Fruit fly (Drosophila melanogaster) Kc167 (cell line): Measurements from ENCODE around the gene CG32191.

Experiments
- Myc ChIP-seq: fragments of >200 bp; optimal IDR thresholded peaks from 2 replicates; lab custom pipeline; 2017; ENCODE audit warnings: missing external identifiers
- Sin3A ChIP-seq: fragments of >200 bp; optimal IDR thresholded peaks from 2 replicates; lab custom pipeline; 2018; ENCODE audit warnings: missing external identifiers
- h ChIP-seq: fragments of >200 bp; optimal IDR thresholded peaks from 3 replicates; lab custom pipeline; 2018; ENCODE audit warnings: missing external identifiers
- insv ChIP-seq: fragments of >200 bp; optimal IDR thresholded peaks from 3 replicates; lab custom pipeline; 2018; ENCODE audit warnings: missing external identifiers
- psq ChIP-seq: fragments of >200 bp; optimal IDR thresholded peaks from 2 replicates; lab custom pipeline; 2017; ENCODE audit warnings: missing external identifiers
- ttk ChIP-seq: sonication (Bioruptor generic); optimal IDR thresholded peaks from 2 replicates; lab custom pipeline; 2017; ENCODE audit warnings: missing external identifiers

Gene CG32191

DNA sequence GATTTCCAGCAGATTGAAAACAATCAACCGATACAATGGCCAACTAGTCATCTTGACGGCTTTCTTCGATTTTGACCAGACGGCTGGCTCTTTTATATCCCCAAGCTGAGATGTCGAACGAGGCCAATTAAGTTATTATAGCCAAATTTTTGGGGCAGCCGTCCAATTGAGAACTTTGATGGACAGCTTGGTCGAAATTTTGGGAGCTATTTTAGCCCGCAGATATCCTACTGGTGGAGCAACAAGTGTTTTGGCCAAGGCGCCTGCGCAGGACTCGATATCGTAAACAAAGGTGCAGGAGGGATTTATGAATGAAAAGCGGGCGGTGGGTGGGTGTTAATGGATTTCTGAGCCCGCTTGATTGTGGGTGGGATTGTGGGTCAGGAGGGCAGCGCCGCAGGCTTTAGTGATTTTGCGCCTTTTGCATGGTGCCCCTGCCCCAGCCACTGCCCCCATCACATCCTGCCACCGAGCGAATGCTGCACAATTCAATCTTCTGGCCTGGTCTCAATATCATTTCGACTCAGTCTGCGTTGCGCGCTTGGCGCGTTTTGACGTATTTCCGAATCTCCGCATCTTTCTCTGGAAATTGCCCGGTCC lies 13.9 kb upstream of the CG32191 start, which contains the start of the genes Ir75c and Grd:
TSS of gene Ir75c (minus strand) at position 51 of the 600 bp plus-strand sequence.
TSS of gene Grd (plus strand) at position 550 of the 600 bp plus-strand sequence.
- TF ChIP-seq Myc (no peak), h (no peak), ttk (lab: Kevin White, UChicago) (no peak), psq (lab: Kevin White, UChicago) (no peak), Sin3A (no peak)

DNA sequence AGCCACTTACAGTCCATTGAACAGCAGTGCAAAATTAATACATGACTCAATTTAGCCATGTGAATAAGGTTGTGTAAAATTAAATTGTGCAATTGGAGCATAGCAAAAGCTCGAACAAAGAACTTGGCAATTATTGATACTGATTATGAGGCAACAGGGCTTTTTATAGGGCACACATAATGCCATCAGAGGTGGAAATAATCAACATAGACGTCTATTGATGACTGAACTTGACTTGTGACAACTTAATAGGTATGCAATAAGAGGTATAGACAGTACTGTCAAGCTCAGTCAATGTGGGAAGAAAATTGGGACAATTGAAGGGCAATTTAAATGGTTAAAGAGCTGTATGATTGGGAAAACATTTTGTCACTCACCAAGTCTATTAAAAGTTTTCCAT lies 11.1 kb upstream of the CG32191 start, which contains the start of gene Ir75b:
TSS of gene Ir75b (minus strand) at position 101 of the 400 bp plus-strand sequence.
- TF ChIP-seq Sin3A (no peak), h (no peak), psq (lab: Kevin White, UChicago) (no peak), Myc (no peak), insv (lab: Kevin White, UChicago) (no peak), ttk (lab: Kevin White, UChicago) (no peak)

dm6 chr3L:17817821-17818220 lies 8.9 kb upstream of the CG32191 start, which contains the start of gene Ir75a:
TSS of gene Ir75a (minus strand) at chr3L:17817921.
- TF ChIP-seq Myc: no peak
- no peak for TF ChIP-seq ttk (lab: Kevin White, UChicago)
- no peak for TF ChIP-seq Sin3A
- TF ChIP-seq psq (lab: Kevin White, UChicago): no peak

DNA sequence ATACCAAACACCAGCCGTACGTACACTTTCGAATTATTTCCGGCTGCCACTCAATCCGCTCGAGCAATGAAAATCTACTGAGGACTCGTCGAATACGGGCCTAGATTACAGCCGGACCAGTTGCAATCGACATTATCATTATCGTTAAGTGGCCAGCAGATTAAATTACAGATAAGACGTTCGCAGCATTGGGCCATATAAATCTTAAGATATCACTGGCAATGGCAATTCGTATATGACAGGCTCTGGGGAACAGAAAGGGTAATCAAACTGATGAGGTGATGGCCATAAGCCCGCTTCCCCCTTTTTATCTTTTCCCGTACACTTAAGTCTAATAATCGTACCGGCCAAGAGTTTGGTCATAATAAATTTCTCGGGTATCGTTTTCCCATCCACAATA lies 5.1 kb upstream of the CG32191 start, which contains the start of gene Cln3:
TSS of gene Cln3 (minus strand) at position 84 of the 400 bp plus-strand sequence.
- TF ChIP-seq ttk (lab: Kevin White, UChicago) (no peak), insv (lab: Kevin White, UChicago) (no peak), psq (lab: Kevin White, UChicago) (no peak), Myc (no peak), h (no peak), Sin3A (no peak)

DNA sequence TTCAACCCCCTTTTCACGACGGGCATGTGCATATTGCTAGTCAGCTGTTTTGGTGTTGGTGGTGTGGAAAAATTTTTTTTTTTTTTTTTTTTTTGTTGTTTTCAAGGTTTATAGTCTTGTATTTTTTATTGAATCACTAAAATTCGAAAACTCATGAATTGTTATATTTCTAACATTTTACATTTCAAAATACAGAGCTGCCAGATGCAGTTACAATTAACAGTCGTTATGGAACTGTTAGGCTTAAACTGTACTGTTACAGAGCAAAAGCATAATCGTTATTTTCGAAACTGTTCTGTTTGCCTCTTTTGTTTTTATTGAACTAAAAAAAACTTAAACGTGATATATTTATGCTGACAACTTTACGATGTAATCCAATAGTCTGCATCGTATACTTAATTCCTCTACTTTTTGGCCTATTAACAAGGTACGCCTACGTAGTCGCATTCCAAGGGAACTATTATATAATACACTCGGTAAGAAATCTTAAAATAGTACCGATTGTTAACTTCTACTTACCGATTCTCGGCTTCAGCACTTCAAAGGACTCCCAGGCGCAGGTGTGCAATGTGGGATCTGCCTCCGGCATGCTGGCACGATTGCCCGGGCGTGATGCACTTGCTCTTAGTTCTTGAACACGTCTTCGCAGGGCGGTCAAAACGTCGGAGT lies 2.5 kb downstream of the CG32191 start, which contains the start of gene CG32187:
TSS of gene CG32187 (minus strand) at position 9 of the 669 bp plus-strand sequence.
- TF ChIP-seq h: no peak

DNA sequence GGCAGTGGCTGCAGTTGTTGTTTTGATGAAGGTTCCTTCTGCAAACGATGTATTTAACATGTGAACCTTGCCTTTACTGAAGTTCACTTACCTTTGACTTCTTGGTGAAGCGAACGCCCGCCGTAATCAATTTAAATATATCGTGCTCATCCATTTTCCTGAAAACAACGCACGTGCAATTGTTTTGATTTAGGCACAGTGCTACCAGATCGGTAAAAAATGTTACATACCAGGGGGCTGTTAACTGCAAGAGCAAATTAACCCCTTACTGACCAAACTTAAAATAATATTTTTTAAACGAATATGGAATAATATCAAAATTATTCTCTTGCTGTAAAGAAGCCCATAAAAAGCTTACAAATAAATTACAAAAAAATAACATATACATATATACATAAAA lies 4.4 kb downstream of the CG32191 start, which contains the start of gene ais:
TSS of gene ais (minus strand) at position 205 of the 400 bp plus-strand sequence.
- no peak for TF ChIP-seq h
- TF ChIP-seq Myc: no peak
- TF ChIP-seq psq (lab: Kevin White, UChicago): no peak
- TF ChIP-seq Sin3A: no peak
- TF ChIP-seq insv (lab: Kevin White, UChicago): no peak
- TF ChIP-seq ttk (lab: Kevin White, UChicago): no peak

dm6 chr3L:17802107-17802506 lies 6.8 kb downstream of the CG32191 start, which contains the start of gene NUCB1:
TSS of gene NUCB1 (minus strand) at chr3L:17802279.
- TF ChIP-seq Myc: no peak
- no peak for TF ChIP-seq Sin3A
- TF ChIP-seq insv (lab: Kevin White, UChicago): no peak
- TF ChIP-seq h: no peak
- TF ChIP-seq ttk (lab: Kevin White, UChicago): no peak
- TF ChIP-seq psq (lab: Kevin White, UChicago): no peak

DNA sequence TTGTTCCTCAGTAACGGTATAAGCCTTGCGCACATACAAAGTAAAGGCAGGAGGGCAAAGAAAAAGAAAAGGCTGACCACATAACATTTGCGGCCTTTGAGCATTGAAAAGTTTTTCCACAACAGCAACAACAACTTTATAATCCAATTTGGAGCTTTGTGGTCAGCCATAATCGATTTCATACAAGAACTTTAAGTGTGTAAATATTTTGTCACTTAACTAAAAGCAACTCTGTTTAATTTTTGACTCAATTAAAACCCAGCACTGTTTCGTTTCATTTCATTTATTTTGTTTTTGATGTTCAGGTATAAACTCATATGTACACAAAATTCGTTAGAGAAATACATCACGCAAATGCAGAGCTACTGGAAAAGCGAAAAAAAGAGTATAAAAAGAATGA lies 11.5 kb downstream of the CG32191 start, which contains the start of gene CG42816:
TSS of gene CG42816 (minus strand) at position 101 of the 400 bp plus-strand sequence.
- TF ChIP-seq insv (lab: Kevin White, UChicago): no peak
- no peak for TF ChIP-seq Sin3A
- no peak for TF ChIP-seq Myc
- no peak for TF ChIP-seq h
- no peak for TF ChIP-seq ttk (lab: Kevin White, UChicago)
- no peak for TF ChIP-seq psq (lab: Kevin White, UChicago)

dm6 chr3L:17791495-17791894 lies 17.5 kb downstream of the CG32191 start:
- TF ChIP-seq insv (lab: Kevin White, UChicago): no peak
- no peak for TF ChIP-seq ttk (lab: Kevin White, UChicago)
- no peak for TF ChIP-seq Myc

DNA sequence AAGACGTTTGTCGTGTGGAACGTTAAGA lies 17.7 kb downstream of the CG32191 start, which contains the start of gene CG42815:
TSS of gene CG42815 (minus strand) at position 20 of the 28 bp plus-strand sequence.
- TF ChIP-seq psq (lab: Kevin White, UChicago): no peak
- no peak for TF ChIP-seq h
- no peak for TF ChIP-seq Myc
- TF ChIP-seq Sin3A: no peak
- no peak for TF ChIP-seq insv (lab: Kevin White, UChicago)
- TF ChIP-seq ttk (lab: Kevin White, UChicago): no peak

DNA sequence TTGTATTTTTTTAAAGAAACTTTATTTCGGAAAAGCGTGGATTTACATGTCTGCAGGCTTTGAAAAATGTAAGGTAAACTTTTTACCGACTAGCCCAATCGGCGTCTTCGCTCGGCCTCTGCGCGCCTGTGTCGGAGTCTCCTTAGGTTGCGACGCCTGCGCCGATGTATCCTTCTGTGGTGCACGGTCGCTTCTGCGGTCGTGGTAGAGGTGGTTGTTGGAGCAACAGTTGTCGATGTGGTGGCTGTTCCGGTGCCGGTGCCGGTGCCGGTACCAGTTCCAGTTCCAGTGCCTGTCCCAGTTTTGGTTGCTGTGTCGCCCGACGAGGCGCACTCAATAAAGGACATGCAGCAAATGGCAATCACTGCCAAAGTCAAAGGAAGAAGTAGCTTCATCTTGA lies 17.9 kb downstream of the CG32191 start:
- no peak for TF ChIP-seq Myc
- no peak for TF ChIP-seq insv (lab: Kevin White, UChicago)
- no peak for TF ChIP-seq h
- TF ChIP-seq ttk (lab: Kevin White, UChicago): no peak
- TF ChIP-seq Sin3A: no peak
- no peak for TF ChIP-seq psq (lab: Kevin White, UChicago)

- TF ChIP-seq h (no peak), Myc (no peak), insv (lab: Kevin White, UChicago) (no peak), Sin3A (no peak), psq (lab: Kevin White, UChicago) (no peak), ttk (lab: Kevin White, UChicago) (no peak)
Observed at dm6 chr3L:17763987-17764386, 45.0 kb downstream of the CG32191 start, which contains the start of the genes Adgf-A and Adgf-A2. TSS of gene Adgf-A (minus strand) at chr3L:17764158. TSS of gene Adgf-A2 (minus strand) at chr3L:17764158.

DNA sequence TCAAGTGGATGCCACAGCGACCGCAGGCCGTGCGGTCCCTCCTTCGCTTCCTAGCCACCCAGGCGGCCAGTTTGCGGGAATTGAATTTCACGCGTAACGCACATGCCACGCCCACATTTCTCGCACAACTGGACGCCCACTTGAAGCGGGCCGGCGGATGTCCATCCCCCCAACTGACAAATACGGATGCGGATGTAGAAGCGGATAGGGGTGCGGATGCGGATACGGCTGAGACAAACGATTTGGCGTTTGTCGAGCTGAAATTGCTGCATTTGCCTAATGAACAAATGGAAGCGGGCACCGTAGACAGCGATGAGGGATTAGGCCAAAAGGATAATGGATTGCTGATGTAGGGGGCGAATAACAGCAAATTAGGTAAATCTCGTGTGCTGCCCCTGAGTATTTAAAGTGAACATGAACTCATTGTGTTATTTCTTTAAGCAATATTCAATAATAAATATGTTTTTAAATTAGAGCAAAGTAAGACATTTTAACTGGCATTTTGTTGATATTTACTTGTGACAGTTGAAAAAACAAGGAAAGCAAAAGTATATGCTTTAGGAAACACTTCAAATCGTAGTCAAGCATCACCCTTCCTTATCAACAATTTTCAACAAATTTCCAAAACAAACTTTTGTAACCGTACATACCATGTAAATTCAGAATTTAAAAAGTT lies 49.7 kb downstream of the CG32191 start, which contains the start of gene CG32181:
TSS of gene CG32181 (plus strand) at position 626 of the 676 bp plus-strand sequence.
- no peak for TF ChIP-seq Sin3A
